Fruit fly (Drosophila melanogaster) whole organism, embryonic: ENCODE measurements around the gene mxc.

Experiments used
- Ada2b ChIP-seq: fragments of 200-800 bp; sonication (Bioruptor generic); IDR thresholded peaks from 2 replicates; pipeline ENCODE4 v1.3.6; 2022; ENCODE audit warnings: missing biosample characterization, missing genetic modification characterization
- CG1024 ChIP-seq: fragments of 200-800 bp; sonication (Bioruptor generic); IDR thresholded peaks from 2 replicates; pipeline ENCODE4 v1.3.6; 2022; ENCODE audit warnings: missing biosample characterization, missing genetic modification characterization
- CG10654 ChIP-seq: fragments of 200-800 bp; sonication (Bioruptor generic); optimal IDR thresholded peaks from 2 replicates; lab custom pipeline; 2016; ENCODE audit warnings: missing biosample characterization, missing genetic modification characterization
- CG11085 ChIP-seq: fragments of 200-800 bp; sonication (Bioruptor generic); IDR thresholded peaks from 2 replicates; pipeline ENCODE4 v1.3.6; 2022; ENCODE audit warnings: missing biosample characterization, missing genetic modification characterization
- CG11456 ChIP-seq: fragments of 200-800 bp; sonication (Bioruptor generic); IDR thresholded peaks from 3 replicates; pipeline ENCODE4 v1.3.6; 2022; ENCODE audit warnings: missing biosample characterization, missing genetic modification characterization
- CG12391 ChIP-seq: fragments of 200-800 bp; sonication (Bioruptor generic); optimal IDR thresholded peaks from 3 replicates; lab custom pipeline; 2018; ENCODE audit warnings: missing biosample characterization, mild to moderate bottlenecking, missing genetic modification characterization, moderate library complexity
- CG14667 ChIP-seq: fragments of 200-800 bp; sonication (Bioruptor generic); IDR thresholded peaks from 2 replicates; pipeline ENCODE4 v1.3.6; 2022; ENCODE audit warnings: missing biosample characterization, missing genetic modification characterization
- CG1602 ChIP-seq: fragments of 200-800 bp; sonication (Bioruptor generic); optimal IDR thresholded peaks from 3 replicates; lab custom pipeline; 2016; ENCODE audit warnings: missing biosample characterization, missing genetic modification characterization
- CG16863 ChIP-seq: fragments of 200-800 bp; sonication (Bioruptor generic); optimal IDR thresholded peaks from 3 replicates; lab custom pipeline; 2016; ENCODE audit warnings: missing biosample characterization, missing genetic modification characterization
- CG34422 ChIP-seq: fragments of 200-800 bp; sonication (Bioruptor generic); IDR thresholded peaks from 3 replicates; pipeline ENCODE4 v1.3.6; 2022; ENCODE audit warnings: missing biosample characterization, missing genetic modification characterization
- CG7745 ChIP-seq: fragments of 200-800 bp; sonication (Bioruptor generic); optimal IDR thresholded peaks from 2 replicates; lab custom pipeline; 2018; ENCODE audit warnings: missing biosample characterization, mild to moderate bottlenecking, missing genetic modification characterization, moderate library complexity
- CG8388 ChIP-seq: fragments of 200-800 bp; sonication (Bioruptor generic); optimal IDR thresholded peaks from 2 replicates; lab custom pipeline; 2019; ENCODE audit warnings: missing biosample characterization, mild to moderate bottlenecking, missing genetic modification characterization, moderate library complexity
- CHES-1-like ChIP-seq: fragments of 200-800 bp; sonication (Bioruptor generic); optimal IDR thresholded peaks from 2 replicates; lab custom pipeline; 2016; ENCODE audit warnings: missing biosample characterization, missing genetic modification characterization
- Chrac-16 ChIP-seq: fragments of 200-800 bp; sonication (Bioruptor generic); optimal IDR thresholded peaks from 3 replicates; lab custom pipeline; 2016; ENCODE audit warnings: missing biosample characterization, missing genetic modification characterization
- Drgx ChIP-seq: fragments of 200-800 bp; sonication (Bioruptor generic); IDR thresholded peaks from 2 replicates; pipeline ENCODE4 v1.3.6; 2022; ENCODE audit warnings: missing biosample characterization, missing genetic modification characterization
- Ets65A ChIP-seq: fragments of 200-800 bp; sonication (Bioruptor generic); peaks from one replicate; lab custom pipeline; 2016; ENCODE audit warnings: missing biosample characterization, missing genetic modification characterization
- Gsc ChIP-seq: fragments of 200-800 bp; sonication (Bioruptor generic); IDR thresholded peaks from 2 replicates; pipeline ENCODE4 v1.3.6; 2022; ENCODE audit warnings: missing biosample characterization, missing genetic modification characterization
- Gug ChIP-seq: fragments of 200-800 bp; sonication (Bioruptor generic); IDR thresholded peaks from 4 replicates; pipeline ENCODE4 v1.3.6; 2022; ENCODE audit warnings: missing biosample characterization, missing genetic modification characterization
- MTF-1 ChIP-seq: fragments of 200-800 bp; sonication (Bioruptor generic); optimal IDR thresholded peaks from 2 replicates; lab custom pipeline; 2018; ENCODE audit warnings: missing biosample characterization, mild to moderate bottlenecking, missing genetic modification characterization, borderline replicate concordance
- Med ChIP-seq: fragments of 200-800 bp; sonication (Bioruptor generic); peaks from one replicate; lab custom pipeline; 2016; ENCODE audit warnings: missing biosample characterization, missing genetic modification characterization, mild to moderate bottlenecking, inconsistent platforms, moderate library complexity
- Mrtf ChIP-seq: fragments of 200-800 bp; sonication (Bioruptor generic); IDR thresholded peaks from 3 replicates; pipeline ENCODE4 v1.3.6; 2022; ENCODE audit warnings: missing biosample characterization, missing genetic modification characterization
- Oli ChIP-seq: fragments of 200-800 bp; sonication (Bioruptor generic); optimal IDR thresholded peaks from 2 replicates; lab custom pipeline; 2018; ENCODE audit warnings: missing biosample characterization, mild to moderate bottlenecking, missing genetic modification characterization, moderate library complexity
- Ptx1 ChIP-seq: fragments of 200-800 bp; sonication (Bioruptor generic); IDR thresholded peaks from 2 replicates; pipeline ENCODE4 v1.3.6; 2022; ENCODE audit warnings: missing biosample characterization, missing genetic modification characterization
- Rx ChIP-seq: fragments of 200-800 bp; sonication (Bioruptor generic); IDR thresholded peaks from 2 replicates; pipeline ENCODE4 v1.3.6; 2022; ENCODE audit warnings: missing biosample characterization, missing genetic modification characterization
- Xrp1 ChIP-seq: fragments of 200-800 bp; sonication (Bioruptor generic); IDR thresholded peaks from 2 replicates; pipeline ENCODE4 v1.3.6; 2022; ENCODE audit warnings: missing biosample characterization, missing genetic modification characterization
- aop ChIP-seq: fragments of 200-800 bp; sonication (Bioruptor generic); IDR thresholded peaks from 2 replicates; pipeline ENCODE4 v1.3.6; 2022; ENCODE audit warnings: missing biosample characterization, missing genetic modification characterization
- ara ChIP-seq: fragments of 200-800 bp; sonication (Bioruptor generic); IDR thresholded peaks from 2 replicates; pipeline ENCODE4 v1.3.6; 2022; ENCODE audit warnings: missing biosample characterization, missing genetic modification characterization
- bbx ChIP-seq: fragments of 200-800 bp; sonication (Bioruptor generic); IDR thresholded peaks from 2 replicates; pipeline ENCODE4 v1.3.6; 2022; ENCODE audit warnings: missing biosample characterization, missing genetic modification characterization; ENCODE audit not compliant: partially characterized antibody
- btn ChIP-seq: fragments of 200-800 bp; sonication (Bioruptor generic); optimal IDR thresholded peaks from 2 replicates; lab custom pipeline; 2016; ENCODE audit warnings: missing biosample characterization, missing genetic modification characterization
- dan ChIP-seq: fragments of 200-800 bp; sonication (Bioruptor generic); IDR thresholded peaks from 2 replicates; pipeline ENCODE4 v1.3.6; 2022; ENCODE audit warnings: missing biosample characterization, missing genetic modification characterization
- dysf ChIP-seq: fragments of 200-800 bp; sonication (Bioruptor generic); IDR thresholded peaks from 3 replicates; pipeline ENCODE4 v1.3.6; 2022; ENCODE audit warnings: missing biosample characterization, missing genetic modification characterization
- exex ChIP-seq: fragments of 200-800 bp; sonication (Bioruptor generic); optimal IDR thresholded peaks from 4 replicates; lab custom pipeline; 2018; ENCODE audit warnings: missing biosample characterization, mild to moderate bottlenecking, missing genetic modification characterization, moderate library complexity
- grau ChIP-seq: fragments of 200-800 bp; optimal IDR thresholded peaks from 3 replicates; lab custom pipeline; 2019; ENCODE audit warnings: missing biosample characterization, mild to moderate bottlenecking, missing genetic modification characterization, moderate library complexity
- hkb ChIP-seq, 2 experiments: fragments of 200-800 bp in 1 of 2; fragments of >200 bp in 1 of 2; sonication (Bioruptor generic) in 1 of 2; IDR thresholded peaks in 1 of 2; optimal IDR thresholded peaks in 1 of 2; 2 replicates each; pipeline versions ENCODE4 v1.3.6 to Lab custom; 2017 to 2022; ENCODE audit warnings: missing biosample characterization in 1 of 2, missing genetic modification characterization in 1 of 2
- jumu ChIP-seq: fragments of 200-800 bp; sonication (Bioruptor generic); optimal IDR thresholded peaks from 3 replicates; lab custom pipeline; 2016; ENCODE audit warnings: missing biosample characterization, missing genetic modification characterization
- ken ChIP-seq: fragments of 200-800 bp; sonication (Bioruptor generic); IDR thresholded peaks from 3 replicates; pipeline ENCODE4 v1.3.6; 2022; ENCODE audit warnings: missing biosample characterization, missing genetic modification characterization
- lmd ChIP-seq: fragments of 200-800 bp; sonication (Bioruptor generic); IDR thresholded peaks from 2 replicates; pipeline ENCODE4 v1.3.6; 2022; ENCODE audit warnings: missing biosample characterization, missing genetic modification characterization
- nmo ChIP-seq: fragments of 200-800 bp; sonication (Bioruptor generic); optimal IDR thresholded peaks from 2 replicates; lab custom pipeline; 2018; ENCODE audit warnings: missing biosample characterization, mild to moderate bottlenecking, missing genetic modification characterization, moderate library complexity
- otp ChIP-seq: fragments of 200-800 bp; sonication (Bioruptor generic); IDR thresholded peaks from 3 replicates; pipeline ENCODE4, ENCODE4 v1.3.6; 2022; ENCODE audit warnings: missing biosample characterization, missing genetic modification characterization
- peb ChIP-seq: fragments of 200-800 bp; sonication (Bioruptor generic); IDR thresholded peaks from 2 replicates; pipeline ENCODE4 v1.3.6; 2022; ENCODE audit warnings: missing biosample characterization, missing genetic modification characterization
- phol ChIP-seq: fragments of 200-800 bp; sonication (Bioruptor generic); optimal IDR thresholded peaks from 3 replicates; lab custom pipeline; 2018; ENCODE audit warnings: missing biosample characterization, mild to moderate bottlenecking, missing genetic modification characterization, moderate library complexity
- prd ChIP-seq, 3 experiments: fragments of >200 bp in 2 of 3; fragments of 200-800 bp in 1 of 3; sonication (Bioruptor generic) in 1 of 3; optimal IDR thresholded peaks in 2 of 3; IDR thresholded peaks in 1 of 3; 2 replicates in 2 of 3; 3 replicates in 1 of 3; pipeline versions ENCODE4 v1.3.6 to Lab custom; 2017 to 2022; ENCODE audit warnings: missing biosample characterization in 1 of 3, missing genetic modification characterization in 1 of 3
- ranshi ChIP-seq: fragments of 200-800 bp; sonication (Bioruptor generic); IDR thresholded peaks from 2 replicates; pipeline ENCODE4 v1.3.6; 2022; ENCODE audit warnings: missing biosample characterization, missing genetic modification characterization
- sens ChIP-seq: fragments of 200-800 bp; sonication (Bioruptor generic); peaks from one replicate; lab custom pipeline; 2016; ENCODE audit warnings: missing biosample characterization, missing genetic modification characterization
- shn ChIP-seq: fragments of 200-800 bp; sonication (Bioruptor generic); optimal IDR thresholded peaks from 3 replicates; lab custom pipeline; 2016; ENCODE audit warnings: missing biosample characterization, missing genetic modification characterization
- sisA ChIP-seq: fragments of 200-800 bp; sonication (Bioruptor generic); IDR thresholded peaks from 2 replicates; pipeline ENCODE4 v1.3.6; 2022; ENCODE audit warnings: missing biosample characterization, missing genetic modification characterization
- sna ChIP-seq: fragments of 200-800 bp; sonication (Bioruptor generic); IDR thresholded peaks from 2 replicates; pipeline ENCODE4 v1.3.6; 2022; ENCODE audit warnings: missing biosample characterization, missing genetic modification characterization; ENCODE audit not compliant: partially characterized antibody
- unpg ChIP-seq: fragments of 200-800 bp; sonication (Bioruptor generic); optimal IDR thresholded peaks from 3 replicates; lab custom pipeline; 2018; ENCODE audit warnings: missing biosample characterization, mild to moderate bottlenecking, missing genetic modification characterization, moderate library complexity
- wor ChIP-seq: fragments of 200-800 bp; sonication (Bioruptor generic); IDR thresholded peaks from 2 replicates; pipeline ENCODE4 v1.3.6; 2022; ENCODE audit warnings: missing biosample characterization, missing genetic modification characterization
- zen ChIP-seq: fragments of 200-800 bp; sonication (Bioruptor generic); optimal IDR thresholded peaks from 3 replicates; lab custom pipeline; 2018; ENCODE audit warnings: missing biosample characterization, mild to moderate bottlenecking, missing genetic modification characterization, moderate library complexity

mxc gene

dm6 chrX:9220434-9220833 is 22.8 kb downstream of the mxc start (continued):
- TF ChIP-seq Drgx (GFP tag; lab: Robert Waterston, UW): peak; percentile 62
- TF ChIP-seq shn (GFP tag; lab: Kevin White, UChicago): no peak
- peak; percentile 14 for TF ChIP-seq Oli (tag; lab: Kevin White, UChicago)
- TF ChIP-seq hkb (optimal IDR thresholded peaks at IDR 0.05; lab: Kevin White, UChicago): no peak
- TF ChIP-seq hkb (GFP tag; IDR thresholded peaks at IDR 0.05; lab: Robert Waterston, UW): 0 out of 2 replicates have a peak, but pooled peaks have one; percentile 19
- peak; percentile 40; the same call in 1 of the 2 replicates for TF ChIP-seq Ptx1 (GFP tag; lab: Robert Waterston, UW)
- 0 out of 3 replicates have a peak, but pooled peaks have one; percentile 25 for TF ChIP-seq otp
- TF ChIP-seq MTF-1 (GFP tag; lab: Kevin White, UChicago): no peak
- TF ChIP-seq sisA (GFP tag; lab: Robert Waterston, UW): 0 out of 2 replicates have a peak, but pooled peaks have one; percentile 4
- TF ChIP-seq CG7745 (tag; lab: Kevin White, UChicago): no peak
- peak; percentile 14 for TF ChIP-seq btn (GFP tag; lab: Kevin White, UChicago)
- TF ChIP-seq Mrtf (GFP tag; lab: Robert Waterston, UW): 0 out of 3 replicates have a peak, but pooled peaks have one; percentile 23
- peak; percentile 6 for TF ChIP-seq unpg
- no peak for TF ChIP-seq CG1602 (GFP tag; lab: Kevin White, UChicago)
- TF ChIP-seq CG12391: peak; percentile 15
- no peak for TF ChIP-seq sna (GFP tag; lab: Robert Waterston, UW)
- peak; percentile 55; the same call in 1 of the 2 replicates for TF ChIP-seq ara (GFP tag; lab: Robert Waterston, UW)
- TF ChIP-seq sens (GFP tag; lab: Kevin White, UChicago): peak; percentile 54
- 0 out of 2 replicates have a peak, but pooled peaks have one; percentile 51 for TF ChIP-seq CG1024 (GFP tag; lab: Robert Waterston, UW)
- TF ChIP-seq Ada2b: peak; percentile 26; the same call in 1 of the 2 replicates
- peak; percentile 49; the same call in 1 of the 2 replicates for TF ChIP-seq Gsc (GFP tag; lab: Robert Waterston, UW)
- TF ChIP-seq Med (GFP tag; lab: Kevin White, UChicago): peak; percentile 81
- 0 out of 2 replicates have a peak, but pooled peaks have one; percentile 16 for TF ChIP-seq peb (GFP tag; lab: Robert Waterston, UW)
- peak; percentile 45; the same call in 1 of the 3 replicates for TF ChIP-seq dysf (GFP tag; lab: Robert Waterston, UW)
- no peak for TF ChIP-seq Chrac-16 (GFP tag; lab: Kevin White, UChicago)
- TF ChIP-seq prd (optimal IDR thresholded peaks at IDR 0.05; lab: Kevin White, UChicago): no peak
- TF ChIP-seq prd (GFP tag; IDR thresholded peaks at IDR 0.05; lab: Robert Waterston, UW): peak; percentile 74
- no peak for TF ChIP-seq CG11085 (GFP tag; lab: Robert Waterston, UW)
- TF ChIP-seq bbx (GFP tag; lab: Robert Waterston, UW): no peak
- TF ChIP-seq lmd (GFP tag; lab: Robert Waterston, UW): peak; percentile 55
- 0 out of 2 replicates have a peak, but pooled peaks have one; percentile 20 for TF ChIP-seq CG14667 (GFP tag; lab: Robert Waterston, UW)
- TF ChIP-seq zen (tag; lab: Kevin White, UChicago): peak; percentile 10
- no peak for TF ChIP-seq jumu (GFP tag; lab: Kevin White, UChicago)
- TF ChIP-seq Xrp1 (GFP tag; lab: Robert Waterston, UW): peak; percentile 53; the same call in 1 of the 2 replicates
- no peak for TF ChIP-seq dan (GFP tag; lab: Robert Waterston, UW)
- 0 out of 2 replicates have a peak, but pooled peaks have one; percentile 24 for TF ChIP-seq wor (GFP tag; lab: Robert Waterston, UW)
- peak; percentile 20 for TF ChIP-seq nmo
- TF ChIP-seq CG10654 (GFP tag; lab: Kevin White, UChicago): no peak
- TF ChIP-seq exex (tag; lab: Kevin White, UChicago): no peak
- TF ChIP-seq CG11456 (GFP tag; lab: Robert Waterston, UW): no peak
- TF ChIP-seq phol: peak; percentile 23
- peak; percentile 2 for TF ChIP-seq CG16863 (GFP tag; lab: Kevin White, UChicago)
- TF ChIP-seq ken (GFP tag; lab: Robert Waterston, UW): 0 out of 3 replicates have a peak, but pooled peaks have one; percentile 16
- peak; percentile 54; the same call in 2 of the 4 replicates for TF ChIP-seq Gug (GFP tag; lab: Robert Waterston, UW)
- TF ChIP-seq aop (GFP tag; lab: Robert Waterston, UW): no peak
- TF ChIP-seq grau (tag; lab: Kevin White, UChicago): peak; percentile 80
- TF ChIP-seq Ets65A (GFP tag; lab: Kevin White, UChicago): peak; percentile 85
- TF ChIP-seq ranshi: peak; percentile 29; the same call in 1 of the 2 replicates
- TF ChIP-seq CG8388 (GFP tag; lab: Kevin White, UChicago): peak; percentile 0
- peak; percentile 39 for TF ChIP-seq Rx (GFP tag; lab: Robert Waterston, UW)
- TF ChIP-seq CG34422: peak; percentile 33; the same call in 1 of the 3 replicates
- TF ChIP-seq CHES-1-like (GFP tag; lab: Kevin White, UChicago): no peak
